Worm (Caenorhabditis elegans) whole organism, late embryonic: Measurements from ENCODE around the gene jac-1.

Experiments
- C08G9.2 ChIP-seq: sonication (generic microtip); optimal IDR thresholded peaks from 2 replicates; lab custom pipeline; 2016; ENCODE audit warnings: mild to moderate bottlenecking, missing genetic modification characterization, moderate library complexity, missing compliant biosample characterization
- C38D4.7 ChIP-seq: fragments of 200-800 bp; sonication (Bioruptor generic); optimal IDR thresholded peaks from 2 replicates; lab custom pipeline; 2018; ENCODE audit warnings: mild to moderate bottlenecking, missing genetic modification characterization, moderate library complexity, missing compliant biosample characterization
- F13H6.1 ChIP-seq: sonication (generic microtip); optimal IDR thresholded peaks from 2 replicates; lab custom pipeline; 2016; ENCODE audit warnings: missing genetic modification characterization, missing compliant biosample characterization
- K02D7.2 ChIP-seq: sonication (generic microtip); optimal IDR thresholded peaks from 2 replicates; lab custom pipeline; 2017; ENCODE audit warnings: mild to moderate bottlenecking, missing genetic modification characterization, missing compliant biosample characterization
- T23F11.4 ChIP-seq: fragments of 200-800 bp; sonication (Bioruptor generic); optimal IDR thresholded peaks from 2 replicates; lab custom pipeline; 2018; ENCODE audit warnings: mild to moderate bottlenecking, missing genetic modification characterization, missing compliant biosample characterization
- Y22D7AL.16 ChIP-seq: sonication (generic microtip); optimal IDR thresholded peaks from 2 replicates; lab custom pipeline; 2016; ENCODE audit warnings: missing genetic modification characterization, missing compliant biosample characterization
- ahr-1 ChIP-seq: sonication (generic microtip); optimal IDR thresholded peaks from 2 replicates; lab custom pipeline; 2016; ENCODE audit warnings: missing genetic modification characterization, missing compliant biosample characterization
- ama-1 ChIP-seq: fragments of 150-350 bp; optimal IDR thresholded peaks from 2 replicates; lab custom pipeline; 2014
- ceh-14 ChIP-seq: sonication (generic microtip); optimal IDR thresholded peaks from 2 replicates; lab custom pipeline; 2016; ENCODE audit warnings: missing genotype, missing genetic modification characterization, missing compliant biosample characterization
- ceh-2 ChIP-seq: sonication (generic microtip); optimal IDR thresholded peaks from 2 replicates; lab custom pipeline; 2016; ENCODE audit warnings: missing genotype, missing genetic modification characterization, missing compliant biosample characterization
- ceh-24 ChIP-seq: sonication (generic microtip); optimal IDR thresholded peaks from 2 replicates; lab custom pipeline; 2016; ENCODE audit warnings: mild to moderate bottlenecking, missing genetic modification characterization, missing compliant biosample characterization
- ceh-30 ChIP-seq: fragments of 150-350 bp; optimal IDR thresholded peaks from 2 replicates; lab custom pipeline; 2014; ENCODE audit warnings: missing biosample characterization, missing genetic modification characterization
- ceh-31 ChIP-seq: sonication (generic microtip); optimal IDR thresholded peaks from 2 replicates; lab custom pipeline; 2016; ENCODE audit warnings: missing genetic modification characterization, missing compliant biosample characterization
- ceh-34 ChIP-seq: sonication (generic microtip); optimal IDR thresholded peaks from 2 replicates; lab custom pipeline; 2016; ENCODE audit warnings: mild to moderate bottlenecking, missing genetic modification characterization, missing compliant biosample characterization
- ceh-48 ChIP-seq: sonication (generic microtip); optimal IDR thresholded peaks from 2 replicates; lab custom pipeline; 2016; ENCODE audit warnings: missing genetic modification characterization, inconsistent platforms, missing compliant biosample characterization
- ceh-9 ChIP-seq: sonication (generic microtip); optimal IDR thresholded peaks from 2 replicates; lab custom pipeline; 2016; ENCODE audit warnings: mild to moderate bottlenecking, missing genetic modification characterization, inconsistent platforms, missing compliant biosample characterization
- dmd-4 ChIP-seq: sonication (generic microtip); optimal IDR thresholded peaks from 2 replicates; lab custom pipeline; 2016; ENCODE audit warnings: borderline replicate concordance, missing genetic modification characterization, missing compliant biosample characterization
- dve-1 ChIP-seq: sonication (generic microtip); optimal IDR thresholded peaks from 2 replicates; lab custom pipeline; 2017; ENCODE audit warnings: antibody characterized with exemption, mild to moderate bottlenecking, missing genetic modification characterization, missing compliant biosample characterization
- eyg-1 ChIP-seq: sonication (generic microtip); optimal IDR thresholded peaks from 2 replicates; lab custom pipeline; 2016; ENCODE audit warnings: missing genotype, missing genetic modification characterization, missing compliant biosample characterization
- fkh-6 ChIP-seq: sonication (generic microtip); optimal IDR thresholded peaks from 2 replicates; lab custom pipeline; 2016; ENCODE audit warnings: missing genetic modification characterization, missing compliant biosample characterization
- gmeb-2 ChIP-seq: sonication (generic microtip); optimal IDR thresholded peaks from 2 replicates; lab custom pipeline; 2016; ENCODE audit warnings: missing genetic modification characterization, inconsistent platforms, missing compliant biosample characterization
- hlh-13 ChIP-seq: fragments of 200-800 bp; sonication (Bioruptor generic); optimal IDR thresholded peaks from 2 replicates; lab custom pipeline; 2018; ENCODE audit warnings: mild to moderate bottlenecking, missing genetic modification characterization, missing compliant biosample characterization
- hlh-15 ChIP-seq: sonication (generic microtip); optimal IDR thresholded peaks from 2 replicates; lab custom pipeline; 2016; ENCODE audit warnings: missing genetic modification characterization, missing compliant biosample characterization
- hlh-30 ChIP-seq: sonication (generic microtip); optimal IDR thresholded peaks from 2 replicates; lab custom pipeline; 2017; ENCODE audit warnings: antibody characterized with exemption, missing genetic modification characterization, missing compliant biosample characterization; ENCODE audit not compliant: insufficient read depth
- hlh-6 ChIP-seq: sonication (generic microtip); optimal IDR thresholded peaks from 2 replicates; lab custom pipeline; 2016; ENCODE audit warnings: missing genotype, missing genetic modification characterization, missing compliant biosample characterization
- lim-6 ChIP-seq: sonication (generic microtip); optimal IDR thresholded peaks from 2 replicates; lab custom pipeline; 2016; ENCODE audit warnings: missing genetic modification characterization, missing compliant biosample characterization
- nfya-1 ChIP-seq: sonication (generic microtip); optimal IDR thresholded peaks from 2 replicates; lab custom pipeline; 2017; ENCODE audit warnings: missing genetic modification characterization, mild to moderate bottlenecking, missing compliant biosample characterization, antibody characterized with exemption, moderate library complexity
- nhr-232 ChIP-seq: sonication (generic microtip); optimal IDR thresholded peaks from 2 replicates; lab custom pipeline; 2016; ENCODE audit warnings: missing genetic modification characterization, missing compliant biosample characterization
- npax-4 ChIP-seq: sonication (generic microtip); optimal IDR thresholded peaks from 2 replicates; lab custom pipeline; 2016; ENCODE audit warnings: missing genetic modification characterization, missing compliant biosample characterization
- pag-3 ChIP-seq: sonication (generic microtip); optimal IDR thresholded peaks from 2 replicates; lab custom pipeline; 2016; ENCODE audit warnings: missing compliant biosample characterization, missing genetic modification characterization, borderline replicate concordance
- pax-1 ChIP-seq: fragments of 150-350 bp; optimal IDR thresholded peaks from 2 replicates; lab custom pipeline; 2014; ENCODE audit warnings: missing biosample characterization, missing genetic modification characterization
- pha-4 ChIP-seq: fragments of 150-350 bp; optimal IDR thresholded peaks from 2 replicates; lab custom pipeline; 2018; ENCODE audit warnings: missing biosample characterization, missing genetic modification reagents, missing genetic modification characterization
- pqm-1 ChIP-seq: sonication (generic microtip); optimal IDR thresholded peaks from 2 replicates; lab custom pipeline; 2016; ENCODE audit warnings: missing genetic modification characterization, missing compliant biosample characterization
- ref-2 ChIP-seq: sonication (generic microtip); optimal IDR thresholded peaks from 2 replicates; lab custom pipeline; 2016; ENCODE audit warnings: missing genetic modification characterization, missing compliant biosample characterization
- rnt-1 ChIP-seq: sonication (generic microtip); optimal IDR thresholded peaks from 2 replicates; lab custom pipeline; 2016; ENCODE audit warnings: missing genetic modification characterization, missing compliant biosample characterization
- sdc-2 ChIP-seq: sonication (generic microtip); optimal IDR thresholded peaks from 2 replicates; lab custom pipeline; 2016; ENCODE audit warnings: missing genotype, missing genetic modification characterization, missing compliant biosample characterization
- tbx-7 ChIP-seq: sonication (generic microtip); optimal IDR thresholded peaks from 2 replicates; lab custom pipeline; 2016; ENCODE audit warnings: missing genotype, missing genetic modification characterization, missing compliant biosample characterization
- unc-3 ChIP-seq, 2 experiments: fragments of 200-800 bp in 1 of 2; sonication (Bioruptor generic) in 1 of 2; sonication (generic microtip) in 1 of 2; conservative IDR thresholded peaks in 1 of 2; optimal IDR thresholded peaks in 1 of 2; 2 replicates each; pipeline versions ENCODE4 v1.3.6 to Lab custom; 2016 to 2022; ENCODE audit warnings: missing compliant biosample characterization in 2 of 2, missing genetic modification characterization in 2 of 2, missing genetic modification reagents in 1 of 2
- unc-42 ChIP-seq: sonication (generic microtip); optimal IDR thresholded peaks from 2 replicates; lab custom pipeline; 2016; ENCODE audit warnings: missing genotype, missing genetic modification characterization, missing compliant biosample characterization
- ztf-16 ChIP-seq: sonication (generic microtip); optimal IDR thresholded peaks from 2 replicates; lab custom pipeline; 2017; ENCODE audit warnings: missing genetic modification characterization, missing compliant biosample characterization

jac-1 gene

ce11 chrIV:15962801-15963200, 63.8 kb downstream of the jac-1 start, which contains the start of gene Y105C5B.17:
TSS of gene Y105C5B.17 (plus strand) at chrIV:15963101.
- no peak for TF ChIP-seq ceh-9
- TF ChIP-seq rnt-1 = no peak
- no peak for TF ChIP-seq hlh-6 (tag; lab: Kevin White, UChicago)
- no peak for TF ChIP-seq pqm-1 (tag; lab: Kevin White, UChicago)
- TF ChIP-seq tbx-7 (tag; lab: Kevin White, UChicago) = no peak
- TF ChIP-seq dve-1 (tag; lab: Kevin White, UChicago) = no peak
- TF ChIP-seq fkh-6 (tag; lab: Kevin White, UChicago) = no peak
- TF ChIP-seq ceh-34 (tag; lab: Kevin White, UChicago) = no peak
- no peak for TF ChIP-seq T23F11.4 (GFP tag; lab: Kevin White, UChicago)
- no peak for TF ChIP-seq unc-42 (tag; lab: Kevin White, UChicago)
- TF ChIP-seq dmd-4 (tag; lab: Kevin White, UChicago) = no peak
- TF ChIP-seq gmeb-2 (tag; lab: Kevin White, UChicago) = no peak
- TF ChIP-seq nfya-1 (tag; lab: Kevin White, UChicago) = no peak
- no peak for TF ChIP-seq ceh-14 (tag; lab: Kevin White, UChicago)
- TF ChIP-seq hlh-15 (tag; lab: Kevin White, UChicago) = no peak
- no peak for TF ChIP-seq F13H6.1
- no peak for TF ChIP-seq ceh-31 (tag; lab: Kevin White, UChicago)
- TF ChIP-seq npax-4 = no peak
- no peak for TF ChIP-seq ceh-48 (tag; lab: Kevin White, UChicago)
- TF ChIP-seq ceh-24 (tag; lab: Kevin White, UChicago) = no peak

- TF ChIP-seq lim-6 (tag; lab: Kevin White, UChicago) (no peak), ahr-1 (tag; lab: Kevin White, UChicago) (no peak), Y22D7AL.16 (tag; lab: Kevin White, UChicago) (no peak), pha-4 (no peak), pag-3 (tag; lab: Kevin White, UChicago) (no peak), C38D4.7 (no peak), ztf-16 (tag; lab: Kevin White, UChicago) (no peak), hlh-30 (tag; lab: Kevin White, UChicago) (no peak), gmeb-2 (tag; lab: Kevin White, UChicago) (no peak), T23F11.4 (GFP tag; lab: Kevin White, UChicago) (no peak), F13H6.1 (no peak), ama-1 (lab: Kevin White, UChicago) (no peak), ceh-14 (tag; lab: Kevin White, UChicago) (no peak), ceh-2 (no peak), nhr-232 (no peak), pax-1 (no peak), K02D7.2 (tag; lab: Kevin White, UChicago) (no peak), pqm-1 (tag; lab: Kevin White, UChicago) (no peak)
Observed at ce11 chrIV:15962219-15962762, 64.4 kb downstream of the jac-1 start, which contains the start of gene lgc-19. TSS of gene lgc-19 (minus strand) at chrIV:15962712.

DNA sequence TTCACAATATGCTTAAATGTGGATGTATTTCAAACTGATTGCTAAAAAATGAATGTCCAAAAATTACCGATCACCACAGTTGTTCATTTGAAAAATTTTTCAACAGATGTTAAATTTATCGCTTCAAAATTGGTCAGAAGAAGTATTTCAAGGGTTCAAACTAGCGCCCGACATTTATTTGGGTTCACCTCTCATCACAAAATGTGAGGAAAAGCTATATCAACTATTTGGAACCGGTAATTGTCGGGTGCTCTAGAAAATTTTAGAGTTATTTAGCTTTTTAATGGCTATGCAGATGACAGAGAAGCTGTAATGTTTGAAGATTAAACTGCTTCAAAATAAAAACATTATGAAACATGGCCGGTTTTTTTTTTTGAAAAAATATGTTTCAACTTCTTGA, 65.6 kb downstream of the jac-1 start:
- TF ChIP-seq eyg-1 (tag; lab: Kevin White, UChicago) (no peak), ceh-9 (no peak), unc-3 (GFP tag; conservative IDR thresholded peaks at IDR 0.05; lab: Robert Waterston, UW) (no peak), unc-3 (tag; optimal IDR thresholded peaks at IDR 0.05; lab: Kevin White, UChicago) (no peak), ceh-31 (tag; lab: Kevin White, UChicago) (no peak), K02D7.2 (tag; lab: Kevin White, UChicago) (no peak), fkh-6 (tag; lab: Kevin White, UChicago) (no peak), ceh-30 (tag; lab: Kevin White, UChicago) (no peak), C08G9.2 (tag; lab: Kevin White, UChicago) (no peak), sdc-2 (tag; lab: Kevin White, UChicago) (no peak), pag-3 (tag; lab: Kevin White, UChicago) (no peak), ceh-34 (tag; lab: Kevin White, UChicago) (no peak), ref-2 (no peak), gmeb-2 (tag; lab: Kevin White, UChicago) (no peak), hlh-13 (GFP tag; lab: Kevin White, UChicago) (no peak)
